Fruit fly (Drosophila melanogaster) whole organism, embryonic: ENCODE data around the gene CG32079.

Source experiments
- Abd-B ChIP-seq: fragments of 200-800 bp; sonication (Bioruptor generic); optimal IDR thresholded peaks from 2 replicates; lab custom pipeline; 2018; ENCODE audit warnings: missing biosample characterization, mild to moderate bottlenecking, missing genetic modification characterization, moderate library complexity
- Bteb2 ChIP-seq: fragments of 200-800 bp; sonication (Bioruptor generic); optimal IDR thresholded peaks from 2 replicates; lab custom pipeline; 2016; ENCODE audit warnings: missing biosample characterization, missing genetic modification characterization
- CG10147 ChIP-seq: fragments of 200-800 bp; sonication (Bioruptor generic); optimal IDR thresholded peaks from 2 replicates; lab custom pipeline; 2019; ENCODE audit warnings: missing biosample characterization, mild to moderate bottlenecking, missing genetic modification characterization, moderate library complexity
- CG10209 ChIP-seq: fragments of 200-800 bp; sonication (Bioruptor generic); optimal IDR thresholded peaks from 3 replicates; lab custom pipeline; 2017; ENCODE audit warnings: missing biosample characterization, mild to moderate bottlenecking, missing genetic modification characterization, missing genetic modification reagents
- CG12071 ChIP-seq: fragments of 200-800 bp; sonication (Bioruptor generic); optimal IDR thresholded peaks from 3 replicates; lab custom pipeline; 2018; ENCODE audit warnings: missing biosample characterization, mild to moderate bottlenecking, missing genetic modification characterization
- CG1233 ChIP-seq: fragments of 200-800 bp; sonication (Bioruptor generic); optimal IDR thresholded peaks from 4 replicates; lab custom pipeline; 2018; ENCODE audit warnings: missing biosample characterization, mild to moderate bottlenecking, missing genetic modification characterization
- CG12769 ChIP-seq: fragments of 200-800 bp; sonication (Bioruptor generic); optimal IDR thresholded peaks from 2 replicates; lab custom pipeline; 2019; ENCODE audit warnings: missing biosample characterization, mild to moderate bottlenecking, missing genetic modification characterization, moderate library complexity
- CG14441 ChIP-seq: fragments of 200-800 bp; sonication (Bioruptor generic); IDR thresholded peaks from 2 replicates; pipeline ENCODE4 v1.3.6; 2022; ENCODE audit warnings: missing biosample characterization, missing genetic modification characterization
- CG14860 ChIP-seq: fragments of 200-800 bp; sonication (Bioruptor generic); IDR thresholded peaks from 3 replicates; pipeline ENCODE4 v1.3.6; 2022; ENCODE audit warnings: missing biosample characterization, missing genetic modification characterization; ENCODE audit not compliant: partially characterized antibody
- CG17568 ChIP-seq: fragments of 200-800 bp; sonication (Bioruptor generic); optimal IDR thresholded peaks from 2 replicates; lab custom pipeline; 2018; ENCODE audit warnings: missing biosample characterization, mild to moderate bottlenecking, missing genetic modification characterization, moderate library complexity
- CG2116 ChIP-seq: fragments of 200-800 bp; sonication (Bioruptor generic); optimal IDR thresholded peaks from 3 replicates; lab custom pipeline; 2018; ENCODE audit warnings: missing biosample characterization, mild to moderate bottlenecking, missing genetic modification characterization
- CG2120 ChIP-seq: fragments of 200-800 bp; sonication (Bioruptor generic); optimal IDR thresholded peaks from 3 replicates; lab custom pipeline; 2016; ENCODE audit warnings: missing biosample characterization, missing genetic modification characterization
- CG2678 ChIP-seq: fragments of 200-800 bp; sonication (Bioruptor generic); optimal IDR thresholded peaks from 3 replicates; lab custom pipeline; 2019; ENCODE audit warnings: missing biosample characterization, mild to moderate bottlenecking, missing genetic modification characterization, moderate library complexity
- CG31441 ChIP-seq: fragments of 200-800 bp; sonication (Bioruptor generic); IDR thresholded peaks from 2 replicates; pipeline ENCODE4 v1.3.6; 2022; ENCODE audit warnings: missing biosample characterization, missing genetic modification characterization
- CG32532 ChIP-seq: fragments of 200-800 bp; sonication (Bioruptor generic); IDR thresholded peaks from 2 replicates; pipeline ENCODE4 v1.3.6; 2022; ENCODE audit warnings: missing biosample characterization, missing genetic modification characterization
- CG3281 ChIP-seq: fragments of 200-800 bp; sonication (Bioruptor generic); optimal IDR thresholded peaks from 3 replicates; lab custom pipeline; 2017; ENCODE audit warnings: missing biosample characterization, mild to moderate bottlenecking, missing genetic modification characterization
- CG4328 ChIP-seq: fragments of 200-800 bp; sonication (Bioruptor generic); optimal IDR thresholded peaks from 3 replicates; lab custom pipeline; 2017; ENCODE audit warnings: missing biosample characterization, missing genetic modification reagents, missing genetic modification characterization
- CG5180 ChIP-seq: fragments of 200-800 bp; sonication (Bioruptor generic); optimal IDR thresholded peaks from 3 replicates; lab custom pipeline; 2017; ENCODE audit warnings: missing biosample characterization, missing genetic modification characterization, mild to moderate bottlenecking, moderate library complexity, missing genetic modification reagents
- CG7839 ChIP-seq: fragments of 200-800 bp; sonication (Bioruptor generic); optimal IDR thresholded peaks from 3 replicates; lab custom pipeline; 2018; ENCODE audit warnings: missing biosample characterization, mild to moderate bottlenecking, missing genetic modification characterization, moderate library complexity
- CG7928 ChIP-seq: fragments of 200-800 bp; sonication (Bioruptor generic); optimal IDR thresholded peaks from 2 replicates; lab custom pipeline; 2017; ENCODE audit warnings: missing biosample characterization, mild to moderate bottlenecking, missing genetic modification characterization
- CrebB ChIP-seq: fragments of 200-800 bp; sonication (Bioruptor generic); optimal IDR thresholded peaks from 3 replicates; lab custom pipeline; 2018; ENCODE audit warnings: missing biosample characterization, mild to moderate bottlenecking, missing genetic modification characterization
- Gug ChIP-seq: fragments of 200-800 bp; sonication (Bioruptor generic); IDR thresholded peaks from 4 replicates; pipeline ENCODE4 v1.3.6; 2022; ENCODE audit warnings: missing biosample characterization, missing genetic modification characterization
- Jarid2 ChIP-seq: fragments of 200-800 bp; sonication (Bioruptor generic); optimal IDR thresholded peaks from 3 replicates; lab custom pipeline; 2017; ENCODE audit warnings: mild to moderate bottlenecking, missing biosample characterization, missing genetic modification reagents, missing genetic modification characterization
- MBD-R2 ChIP-seq: fragments of 200-800 bp; sonication (Bioruptor generic); IDR thresholded peaks from 2 replicates; pipeline ENCODE4 v1.3.6; 2022; ENCODE audit warnings: missing biosample characterization, missing genetic modification characterization
- Mad ChIP-seq: fragments of 200-800 bp; sonication (Bioruptor generic); optimal IDR thresholded peaks from 2 replicates; lab custom pipeline; 2016; ENCODE audit warnings: missing biosample characterization, missing genetic modification characterization
- Med ChIP-seq: fragments of 200-800 bp; sonication (Bioruptor generic); peaks from one replicate; lab custom pipeline; 2016; ENCODE audit warnings: missing biosample characterization, missing genetic modification characterization, mild to moderate bottlenecking, inconsistent platforms, moderate library complexity
- Meics ChIP-seq: fragments of 200-800 bp; sonication (Bioruptor generic); optimal IDR thresholded peaks from 2 replicates; lab custom pipeline; 2017; ENCODE audit warnings: missing biosample characterization, mild to moderate bottlenecking, missing genetic modification characterization
- Neu2 ChIP-seq: fragments of 200-800 bp; sonication (Bioruptor generic); optimal IDR thresholded peaks from 3 replicates; lab custom pipeline; 2016; ENCODE audit warnings: missing biosample characterization, missing genetic modification characterization, borderline replicate concordance
- NfI ChIP-seq: fragments of 200-800 bp; sonication (Bioruptor generic); optimal IDR thresholded peaks from 3 replicates; lab custom pipeline; 2018; ENCODE audit warnings: missing biosample characterization, mild to moderate bottlenecking, missing genetic modification characterization, moderate library complexity
- Pdp1 ChIP-seq, 2 experiments: fragments of 200-800 bp; sonication (Bioruptor generic); optimal IDR thresholded peaks; 3 replicates each; lab custom pipeline; 2016; ENCODE audit warnings: missing biosample characterization in 2 of 2, missing genetic modification characterization in 2 of 2, mild to moderate bottlenecking in 1 of 2, moderate library complexity in 1 of 2
- Stat92E ChIP-seq, 3 experiments: fragments of >200 bp in 2 of 3; fragments of 200-800 bp in 1 of 3; sonication (Bioruptor generic) in 1 of 3; optimal IDR thresholded peaks; 2 replicates each; lab custom pipeline; 2017 to 2019; ENCODE audit warnings: missing biosample characterization in 3 of 3, missing genetic modification characterization in 3 of 3, mild to moderate bottlenecking in 1 of 3, moderate library complexity in 1 of 3
- ab ChIP-seq: fragments of 200-800 bp; sonication (Bioruptor generic); optimal IDR thresholded peaks from 2 replicates; lab custom pipeline; 2016; ENCODE audit warnings: missing biosample characterization, missing genetic modification characterization
- ac ChIP-seq: fragments of 200-800 bp; sonication (Bioruptor generic); optimal IDR thresholded peaks from 3 replicates; lab custom pipeline; 2017; ENCODE audit warnings: missing biosample characterization, mild to moderate bottlenecking, missing genetic modification characterization
- ase ChIP-seq: fragments of 200-800 bp; sonication (Bioruptor generic); IDR thresholded peaks from 3 replicates; pipeline ENCODE4 v1.3.6; 2022; ENCODE audit warnings: missing biosample characterization, missing genetic modification characterization
- danr ChIP-seq: fragments of 200-800 bp; sonication (Bioruptor generic); IDR thresholded peaks from 2 replicates; pipeline ENCODE4 v1.3.6; 2022; ENCODE audit warnings: missing biosample characterization, missing genetic modification characterization
- dmrt11E ChIP-seq: fragments of 200-800 bp; sonication (Bioruptor generic); optimal IDR thresholded peaks from 3 replicates; lab custom pipeline; 2018; ENCODE audit warnings: missing biosample characterization, mild to moderate bottlenecking, missing genetic modification characterization, moderate library complexity
- en ChIP-seq: fragments of 200-800 bp; sonication (Bioruptor generic); optimal IDR thresholded peaks from 2 replicates; lab custom pipeline; 2016; ENCODE audit warnings: missing biosample characterization, missing genetic modification characterization
- fd64A ChIP-seq: fragments of 200-800 bp; sonication (Bioruptor generic); optimal IDR thresholded peaks from 3 replicates; lab custom pipeline; 2018; ENCODE audit warnings: missing biosample characterization, mild to moderate bottlenecking, missing genetic modification characterization
- gfzf ChIP-seq: fragments of 200-800 bp; sonication (Bioruptor generic); optimal IDR thresholded peaks from 2 replicates; lab custom pipeline; 2016; ENCODE audit warnings: missing biosample characterization, mild to moderate bottlenecking, missing genetic modification characterization, moderate library complexity
- ind ChIP-seq: fragments of 200-800 bp; sonication (Bioruptor generic); optimal IDR thresholded peaks from 3 replicates; lab custom pipeline; 2016; ENCODE audit warnings: missing biosample characterization, missing genetic modification characterization
- nau ChIP-seq: fragments of 200-800 bp; sonication (Bioruptor generic); optimal IDR thresholded peaks from 3 replicates; lab custom pipeline; 2017; ENCODE audit warnings: missing biosample characterization, mild to moderate bottlenecking, missing genetic modification characterization, missing genetic modification reagents
- nmo ChIP-seq: fragments of 200-800 bp; sonication (Bioruptor generic); optimal IDR thresholded peaks from 2 replicates; lab custom pipeline; 2018; ENCODE audit warnings: missing biosample characterization, mild to moderate bottlenecking, missing genetic modification characterization, moderate library complexity
- pum ChIP-seq: fragments of 200-800 bp; sonication (Bioruptor generic); optimal IDR thresholded peaks from 2 replicates; lab custom pipeline; 2016; ENCODE audit warnings: missing biosample characterization, missing genetic modification characterization
- sc ChIP-seq, 3 experiments: fragments of >200 bp in 2 of 3; fragments of 200-800 bp in 1 of 3; sonication (Bioruptor generic) in 1 of 3; optimal IDR thresholded peaks; 2 replicates in 2 of 3; 3 replicates in 1 of 3; lab custom pipeline; 2017; ENCODE audit warnings: mild to moderate bottlenecking in 1 of 3, missing biosample characterization in 1 of 3, missing genetic modification characterization in 1 of 3, missing genetic modification reagents in 1 of 3
- sens-2 ChIP-seq: fragments of 200-800 bp; sonication (Bioruptor generic); IDR thresholded peaks from 2 replicates; pipeline ENCODE4 v1.3.6; 2022; ENCODE audit warnings: missing biosample characterization, missing genetic modification characterization
- slbo ChIP-seq: fragments of 200-800 bp; sonication (Bioruptor generic); IDR thresholded peaks from 2 replicates; pipeline ENCODE4 v1.3.6; 2022; ENCODE audit warnings: missing biosample characterization, missing genetic modification characterization
- slp2 ChIP-seq: fragments of 200-800 bp; sonication (Bioruptor generic); optimal IDR thresholded peaks from 2 replicates; lab custom pipeline; 2016; ENCODE audit warnings: missing biosample characterization, missing genetic modification characterization
- so ChIP-seq: fragments of 200-800 bp; sonication (Bioruptor generic); IDR thresholded peaks from 3 replicates; pipeline ENCODE4 v1.3.6; 2022; ENCODE audit warnings: missing biosample characterization, missing genetic modification characterization
- wek ChIP-seq: fragments of 200-800 bp; sonication (Bioruptor generic); optimal IDR thresholded peaks from 3 replicates; lab custom pipeline; 2018; ENCODE audit warnings: missing biosample characterization, mild to moderate bottlenecking, missing genetic modification characterization, moderate library complexity
- z ChIP-seq: fragments of 200-800 bp; sonication (Bioruptor generic); IDR thresholded peaks from 3 replicates; pipeline ENCODE4 v1.3.6; 2022; ENCODE audit warnings: missing biosample characterization, missing genetic modification characterization

CG32079 gene

DNA sequence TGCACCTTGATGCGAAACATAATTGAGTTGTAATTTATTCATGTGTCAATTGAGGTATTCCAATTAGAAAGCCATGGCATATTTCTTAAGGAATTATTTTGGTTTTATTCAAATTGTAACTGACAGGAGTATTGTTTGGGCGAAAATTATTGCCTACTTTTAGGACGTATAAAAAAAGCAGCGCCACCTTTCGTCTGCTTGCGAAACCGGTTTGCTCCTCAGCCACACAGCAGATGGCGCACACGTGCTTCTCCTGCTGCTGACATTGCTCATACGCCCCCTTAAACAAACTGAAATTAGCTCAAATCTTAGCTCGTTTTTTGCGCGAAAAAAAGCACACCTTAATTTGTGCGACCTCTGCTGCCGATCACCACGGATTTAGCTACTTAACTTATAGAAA lies 22.5 kb downstream of the CG32079 start (continued):
- TF ChIP-seq CG14441 (GFP tag; lab: Robert Waterston, UW) = peak; percentile 72
- TF ChIP-seq slp2 = peak; percentile 82
- TF ChIP-seq CG31441 = peak; percentile 44; the same call in 1 of the 2 replicates
- TF ChIP-seq en = peak; percentile 44
- TF ChIP-seq CG10147 (GFP tag; lab: Kevin White, UChicago) = no peak
- no peak for TF ChIP-seq sc (optimal IDR thresholded peaks at IDR 0.05; lab: Kevin White, UChicago)
- TF ChIP-seq sc (GFP tag; optimal IDR thresholded peaks at IDR 0.05; lab: Kevin White, UChicago) = peak; percentile 63
- peak; percentile 24 for TF ChIP-seq CrebB (tag; lab: Kevin White, UChicago)
- peak; percentile 87 for TF ChIP-seq slbo (GFP tag; lab: Robert Waterston, UW)
- peak; percentile 82; the same call in 2 of the 3 replicates for TF ChIP-seq ase (GFP tag; lab: Robert Waterston, UW)
- TF ChIP-seq sens-2 (GFP tag; lab: Robert Waterston, UW) = peak; percentile 76
- TF ChIP-seq pum (GFP tag; lab: Kevin White, UChicago) = peak; percentile 83
- no peak for TF ChIP-seq CG7928
- TF ChIP-seq CG2116 (GFP tag; lab: Kevin White, UChicago) = peak; percentile 47
- TF ChIP-seq CG14860 (GFP tag; lab: Robert Waterston, UW) = no peak
- no peak for TF ChIP-seq danr (GFP tag; lab: Robert Waterston, UW)
- peak; percentile 44 for TF ChIP-seq ac (GFP tag; lab: Kevin White, UChicago)
- peak; percentile 68 for TF ChIP-seq nmo
- TF ChIP-seq z (GFP tag; lab: Robert Waterston, UW) = peak; percentile 43; the same call in 1 of the 3 replicates
- peak; percentile 59 for TF ChIP-seq ind
- TF ChIP-seq dmrt11E (tag; lab: Kevin White, UChicago) = peak; percentile 59
- TF ChIP-seq so = 0 out of 3 replicates have a peak, but pooled peaks have one; percentile 42
- TF ChIP-seq Meics (GFP tag; lab: Kevin White, UChicago) = peak; percentile 81
- no peak for TF ChIP-seq Bteb2 (GFP tag; lab: Kevin White, UChicago)
- peak; percentile 79 for TF ChIP-seq Mad (GFP tag; lab: Kevin White, UChicago)
- peak; percentile 66 for TF ChIP-seq CG4328 (GFP tag; lab: Kevin White, UChicago)
- no peak for TF ChIP-seq Abd-B (GFP tag; lab: Kevin White, UChicago)
- peak; percentile 66; the same call in 3 of the 4 replicates for TF ChIP-seq Gug (GFP tag; lab: Robert Waterston, UW)

- TF ChIP-seq CG5180 (GFP tag; lab: Kevin White, UChicago) (peak; percentile 51), CG2120 (GFP tag; lab: Kevin White, UChicago) (peak; percentile 11), ab (no peak), gfzf (GFP tag; lab: Kevin White, UChicago) (no peak), MBD-R2 (GFP tag; lab: Robert Waterston, UW) (no peak), CG3281 (GFP tag; lab: Kevin White, UChicago) (peak; percentile 64), CG12071 (GFP tag; lab: Kevin White, UChicago) (peak; percentile 81), nau (peak; percentile 45), wek (peak; percentile 37), CG10209 (peak; percentile 29), NfI (no peak), Jarid2 (peak; percentile 21), Med (GFP tag; lab: Kevin White, UChicago) (peak; percentile 42), CG1233 (GFP tag; lab: Kevin White, UChicago) (peak; percentile 6), CG17568 (GFP tag; lab: Kevin White, UChicago) (peak; percentile 27), CG32532 (GFP tag; lab: Robert Waterston, UW) (no peak), Neu2 (no peak), Stat92E (GFP tag; optimal IDR thresholded peaks at IDR 0.05; lab: Kevin White, UChicago) (no peak), fd64A (GFP tag; lab: Kevin White, UChicago) (peak; percentile 18), CG7839 (tag; lab: Kevin White, UChicago) (peak; percentile 6), CG2678 (tag; lab: Kevin White, UChicago) (peak; percentile 59), CG12769 (tag; lab: Kevin White, UChicago) (peak; percentile 54), Pdp1 (GFP tag; optimal IDR thresholded peaks at IDR 0.05; lab: Kevin White, UChicago) (peak in 1 of 2 experiments; percentile 58)
Measured at dm6 chr3L:11049414-11049813, 24.1 kb downstream of the CG32079 start.
